Worm (Caenorhabditis elegans): Measurements from ENCODE around the gene smi-1.

The smi-1 gene

ce11 chrIII:1926456-1926855, 48.3 kb downstream of the smi-1 start:
- TF ChIP-seq dpl-1 (GFP tag; optimal IDR thresholded peaks at IDR 0.05) (no peak), madf-3 (GFP tag; IDR thresholded peaks at IDR 0.05) (no peak), fkh-3 (tag; optimal IDR thresholded peaks at IDR 0.05) (no peak), athp-1 (tag; optimal IDR thresholded peaks at IDR 0.05) (peak; percentile 30), Y67H2A.10 (GFP tag; conservative IDR thresholded peaks at IDR 0.05) (no peak), rpc-1 (optimal IDR thresholded peaks at IDR 0.05) (no peak), rpc-1 (tag; optimal IDR thresholded peaks at IDR 0.05) (no peak), him-1 (tag; optimal IDR thresholded peaks at IDR 0.05) (no peak), hrde-1 (tag; optimal IDR thresholded peaks at IDR 0.05; ENCODE audit: borderline replicate concordance) (no peak), nhr-179 (tag; optimal IDR thresholded peaks at IDR 0.05) (no peak), lsl-1 (GFP tag; optimal IDR thresholded peaks at IDR 0.05) (no peak), die-1 (tag; optimal IDR thresholded peaks at IDR 0.05) (peak; percentile 64), sea-2 (GFP tag; IDR thresholded peaks at IDR 0.05) (no peak), F39B2.1 (GFP tag; IDR thresholded peaks at IDR 0.05) (no peak), ztf-3 (GFP tag; optimal IDR thresholded peaks at IDR 0.05) (peak; percentile 72), gei-17 (GFP tag; optimal IDR thresholded peaks at IDR 0.05) (peak; percentile 61), attf-6 (GFP tag; IDR thresholded peaks at IDR 0.05) (no peak), bed-2 (GFP tag; IDR thresholded peaks at IDR 0.05) (no peak), tbp1 (GFP tag; optimal IDR thresholded peaks at IDR 0.05) (peak; percentile 51), K11D2.4 (GFP tag; IDR thresholded peaks at IDR 0.05) (peak; percentile 95), lin-54 (GFP tag; optimal IDR thresholded peaks at IDR 0.05) (peak; percentile 41), egl-44 (GFP tag; IDR thresholded peaks at IDR 0.05) (no peak), pha-4 (tag; optimal IDR thresholded peaks at IDR 0.05) (peak; percentile 79), dox-1 (GFP tag; IDR thresholded peaks at IDR 0.05) (peak; percentile 69), dpff-1 (tag; optimal IDR thresholded peaks at IDR 0.05) (no peak), aptf-2 (GFP tag; conservative IDR thresholded peaks at IDR 0.05) (no peak), efl-1 (GFP tag; optimal IDR thresholded peaks at IDR 0.05) (no peak), F10E7.11 (tag; optimal IDR thresholded peaks at IDR 0.05) (no peak), Y53F4B.3 (GFP tag; IDR thresholded peaks at IDR 0.05) (no peak), repo-1 (tag; optimal IDR thresholded peaks at IDR 0.05) (no peak), mes-4 (tag; optimal IDR thresholded peaks at IDR 0.05) (no peak), ztf-26 (tag; optimal IDR thresholded peaks at IDR 0.05) (peak; percentile 71), akir-1 (GFP tag; optimal IDR thresholded peaks at IDR 0.05) (no peak), madf-10 (tag; optimal IDR thresholded peaks at IDR 0.05) (peak; percentile 95), attf-5 (GFP tag; optimal IDR thresholded peaks at IDR 0.05) (peak; percentile 66), C06A6.2 (GFP tag; conservative IDR thresholded peaks at IDR 0.05) (peak; percentile 91), lsy-27 (tag; optimal IDR thresholded peaks at IDR 0.05; ENCODE audit: borderline replicate concordance, insufficient read depth) (no peak), unc-62 (GFP tag; optimal IDR thresholded peaks at IDR 0.05) (no peak), snpc-4 (GFP tag; optimal IDR thresholded peaks at IDR 0.05) (no peak), snpc-4 (tag; optimal IDR thresholded peaks at IDR 0.05) (peak in 2 of 4 experiments; percentile 54 to 58), B0261.1 (tag; optimal IDR thresholded peaks at IDR 0.05) (no peak), ztf-18 (tag; optimal IDR thresholded peaks at IDR 0.05) (no peak), nfya-1 (tag; optimal IDR thresholded peaks at IDR 0.05; ENCODE audit: borderline replicate concordance, insufficient read depth) (no peak), pbrm-1 (GFP tag; IDR thresholded peaks at IDR 0.05) (peak; percentile 68), tbx-9 (tag; optimal IDR thresholded peaks at IDR 0.05; ENCODE audit: borderline replicate concordance) (no peak), nhr-80 (tag; optimal IDR thresholded peaks at IDR 0.05) (peak; percentile 88), ccch-3 (GFP tag; optimal IDR thresholded peaks at IDR 0.05) (no peak), F37B4.10 (GFP tag; IDR thresholded peaks at IDR 0.05) (no peak), madf-8 (GFP tag; conservative IDR thresholded peaks at IDR 0.05) (no peak), attf-3 (GFP tag; conservative IDR thresholded peaks at IDR 0.05) (0 out of 2 replicates have a peak, but pooled peaks have one; percentile 33), F52B5.7 (tag; optimal IDR thresholded peaks at IDR 0.05) (no peak)
